Worm (Caenorhabditis elegans): ENCODE results near the gene T07C4.3.

The T07C4.3 gene

ce11 chrIII:10332560-10332959 is 19.4 kb upstream of the T07C4.3 start, which contains the start of gene T07C4.12:
T07C4.12 (minus strand) TSS chrIII:10332660.
- TF ChIP-seq nhr-47 (tag; optimal IDR thresholded peaks at IDR 0.05), result no peak
- TF ChIP-seq ztf-4 (tag; optimal IDR thresholded peaks at IDR 0.05), result no peak

- TF ChIP-seq ceh-63 (GFP tag; optimal IDR thresholded peaks at IDR 0.05), result no peak
- peak; percentile 88 for TF ChIP-seq nhr-20 (tag; optimal IDR thresholded peaks at IDR 0.05)
- peak; percentile 76 for TF ChIP-seq pax-3 (tag; optimal IDR thresholded peaks at IDR 0.05)
- TF ChIP-seq alr-1 (tag; optimal IDR thresholded peaks at IDR 0.05; ENCODE audit: borderline replicate concordance), result no peak
- TF ChIP-seq fkh-10 (GFP tag; optimal IDR thresholded peaks at IDR 0.05), result peak; percentile 10
- no peak for TF ChIP-seq C34B4.2 (tag; optimal IDR thresholded peaks at IDR 0.05)
- TF ChIP-seq nhr-90 (tag; optimal IDR thresholded peaks at IDR 0.05; ENCODE audit: poor library complexity), result peak; percentile 91
- TF ChIP-seq rnt-1 (tag; optimal IDR thresholded peaks at IDR 0.05), result peak; percentile 96
- TF ChIP-seq mep-1 (tag; optimal IDR thresholded peaks at IDR 0.05), result peak; percentile 95
- TF ChIP-seq mab-9 (GFP tag; IDR thresholded peaks at IDR 0.05), result peak; percentile 81
- TF ChIP-seq nhr-47 (tag; optimal IDR thresholded peaks at IDR 0.05), result peak; percentile 94
- TF ChIP-seq ceh-90 (tag; optimal IDR thresholded peaks at IDR 0.05), result peak; percentile 56
- TF ChIP-seq ama-1 (optimal IDR thresholded peaks at IDR 0.05), result no peak
- peak; percentile 76 for TF ChIP-seq F16B12.6 (tag; optimal IDR thresholded peaks at IDR 0.05)
- peak; percentile 81 for TF ChIP-seq sup-37 (GFP tag; optimal IDR thresholded peaks at IDR 0.05)
- peak; percentile 50 for TF ChIP-seq blmp-1 (tag; optimal IDR thresholded peaks at IDR 0.05)
- peak; percentile 51 for TF ChIP-seq aly-2 (tag; optimal IDR thresholded peaks at IDR 0.05)
- TF ChIP-seq tbx-2 (tag; optimal IDR thresholded peaks at IDR 0.05), result peak; percentile 85
- TF ChIP-seq tlp-1 (tag; optimal IDR thresholded peaks at IDR 0.05), result no peak
- TF ChIP-seq unc-30 (tag; optimal IDR thresholded peaks at IDR 0.05), result no peak
- TF ChIP-seq unc-62 (GFP tag; optimal IDR thresholded peaks at IDR 0.05), result no peak
- TF ChIP-seq nhr-19 (GFP tag; conservative IDR thresholded peaks at IDR 0.05), result peak; percentile 89
- TF ChIP-seq elt-2 (tag; optimal IDR thresholded peaks at IDR 0.05), result peak; percentile 84
- peak; percentile 58 for TF ChIP-seq nhr-11 (tag; optimal IDR thresholded peaks at IDR 0.05)
- no peak for TF ChIP-seq hlh-17 (GFP tag; optimal IDR thresholded peaks at IDR 0.05; ENCODE audit: borderline replicate concordance)
- TF ChIP-seq sptf-1 (tag; optimal IDR thresholded peaks at IDR 0.05), result no peak
- TF ChIP-seq Y116A8C.19 (tag; optimal IDR thresholded peaks at IDR 0.05; ENCODE audit: borderline replicate concordance), result no peak
- peak; percentile 92 for TF ChIP-seq dsc-1 (tag; optimal IDR thresholded peaks at IDR 0.05)
- TF ChIP-seq ceh-88 (GFP tag; IDR thresholded peaks at IDR 0.05), result peak; percentile 45; the same call in 1 of the 2 replicates
- peak; percentile 79 for TF ChIP-seq lin-13 (GFP tag; optimal IDR thresholded peaks at IDR 0.05)
- TF ChIP-seq vab-15 (tag; optimal IDR thresholded peaks at IDR 0.05), result no peak
- TF ChIP-seq ztf-4 (tag; optimal IDR thresholded peaks at IDR 0.05), result peak; percentile 38
- no peak for TF ChIP-seq zag-1 (tag; optimal IDR thresholded peaks at IDR 0.05)
- peak; percentile 89 for TF ChIP-seq swsn-7 (tag; optimal IDR thresholded peaks at IDR 0.05)
- TF ChIP-seq C04F5.9 (tag; optimal IDR thresholded peaks at IDR 0.05), result peak; percentile 65
- TF ChIP-seq egl-27 (tag; optimal IDR thresholded peaks at IDR 0.05), result no peak
- TF ChIP-seq lsy-2 (tag; optimal IDR thresholded peaks at IDR 0.05), result peak; percentile 90 to 93
- no peak for TF ChIP-seq mef-2 (tag; optimal IDR thresholded peaks at IDR 0.05)
- peak; percentile 86 for TF ChIP-seq xbp-1 (tag; optimal IDR thresholded peaks at IDR 0.05)
- TF ChIP-seq nhr-76 (tag; optimal IDR thresholded peaks at IDR 0.05), result no peak
- peak; percentile 93 for TF ChIP-seq nhr-71 (tag; optimal IDR thresholded peaks at IDR 0.05)
- TF ChIP-seq egl-13 (tag; optimal IDR thresholded peaks at IDR 0.05), result peak; percentile 63
- TF ChIP-seq hpl-2 (GFP tag; optimal IDR thresholded peaks at IDR 0.05), result no peak
- TF ChIP-seq isw-1 (GFP tag; IDR thresholded peaks at IDR 0.05), result peak; percentile 78
- TF ChIP-seq unc-98 (GFP tag; IDR thresholded peaks at IDR 0.05), result no peak; the same call in 1 of the 2 replicates
- TF ChIP-seq nhr-237 (tag; optimal IDR thresholded peaks at IDR 0.05), result no peak
- TF ChIP-seq irx-1 (tag; optimal IDR thresholded peaks at IDR 0.05), result peak; percentile 89
- peak; percentile 48 for TF ChIP-seq nhr-77 (tag; optimal IDR thresholded peaks at IDR 0.05)
- TF ChIP-seq unc-86 (tag; optimal IDR thresholded peaks at IDR 0.05), result peak; percentile 87
- peak in 1 of 2 experiments; percentile 69 for TF ChIP-seq ztf-11 (tag; optimal IDR thresholded peaks at IDR 0.05)
Measured at ce11 chrIII:10333961-10334542, 17.9 kb upstream of the T07C4.3 start, which contains the start of the genes jmjd-4 and mev-1. jmjd-4 (minus strand) TSS chrIII:10334018. mev-1 (plus strand) TSS chrIII:10334277.
